Worm (Caenorhabditis elegans): Measurements from ENCODE around the gene rif-1.2.

The rif-1.2 gene

DNA sequence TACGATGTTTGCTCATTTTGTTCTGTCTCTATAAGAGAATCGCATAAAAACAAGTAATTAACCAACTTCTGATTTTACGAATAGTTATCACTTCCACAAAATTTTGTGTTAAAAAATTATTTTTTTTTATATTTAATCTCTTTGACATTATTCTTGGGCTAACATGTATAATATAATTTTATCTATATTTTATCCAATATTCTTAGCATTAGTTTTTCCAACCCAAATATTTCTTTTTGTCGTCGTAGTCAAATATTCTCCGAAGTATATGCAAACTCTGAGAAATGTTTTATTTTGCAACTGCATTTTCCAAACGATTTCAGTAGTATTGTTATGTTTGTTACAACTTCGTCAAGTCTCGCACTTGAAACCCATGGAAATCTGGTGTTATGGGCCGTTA is 37.7 kb downstream of the rif-1.2 start, which contains the start of gene srd-47:
Gene srd-47 (plus strand): TSS at position 164 of the 400 bp plus-strand sequence.
- no peak for TF ChIP-seq nhr-23 (tag; optimal IDR thresholded peaks at IDR 0.05)
- TF ChIP-seq nhr-6 (tag; optimal IDR thresholded peaks at IDR 0.05): no peak
- TF ChIP-seq aly-2 (tag; optimal IDR thresholded peaks at IDR 0.05): no peak
- TF ChIP-seq egl-27 (tag; optimal IDR thresholded peaks at IDR 0.05): no peak
- no peak for TF ChIP-seq snpc-4 (tag; optimal IDR thresholded peaks at IDR 0.05)
- TF ChIP-seq nhr-237 (tag; optimal IDR thresholded peaks at IDR 0.05): no peak
- no peak for TF ChIP-seq R02D3.7 (tag; optimal IDR thresholded peaks at IDR 0.05)

ce11 chrX:12331795-12332194 is 39.4 kb downstream of the rif-1.2 start, which contains the start of gene srd-46:
TSS of gene srd-46 (plus strand) at chrX:12332095.
- TF ChIP-seq R02D3.7 (tag; optimal IDR thresholded peaks at IDR 0.05) (no peak), nhr-25 (tag; optimal IDR thresholded peaks at IDR 0.05) (no peak), F13H6.1 (tag; optimal IDR thresholded peaks at IDR 0.05) (no peak), ceh-16 (tag; optimal IDR thresholded peaks at IDR 0.05) (no peak), ztf-4 (tag; optimal IDR thresholded peaks at IDR 0.05) (no peak), lin-11 (tag; optimal IDR thresholded peaks at IDR 0.05) (no peak), mab-5 (tag; optimal IDR thresholded peaks at IDR 0.05) (no peak), alr-1 (tag; optimal IDR thresholded peaks at IDR 0.05) (no peak), nhr-12 (tag; optimal IDR thresholded peaks at IDR 0.05) (no peak), nhr-21 (tag; optimal IDR thresholded peaks at IDR 0.05) (no peak), egl-27 (tag; optimal IDR thresholded peaks at IDR 0.05) (no peak), ceh-82 (tag; optimal IDR thresholded peaks at IDR 0.05) (no peak), nhr-10 (tag; optimal IDR thresholded peaks at IDR 0.05) (no peak), nhr-23 (tag; optimal IDR thresholded peaks at IDR 0.05) (no peak), lin-39 (tag; optimal IDR thresholded peaks at IDR 0.05) (no peak), ztf-1 (GFP tag; conservative IDR thresholded peaks at IDR 0.05) (no peak)

DNA sequence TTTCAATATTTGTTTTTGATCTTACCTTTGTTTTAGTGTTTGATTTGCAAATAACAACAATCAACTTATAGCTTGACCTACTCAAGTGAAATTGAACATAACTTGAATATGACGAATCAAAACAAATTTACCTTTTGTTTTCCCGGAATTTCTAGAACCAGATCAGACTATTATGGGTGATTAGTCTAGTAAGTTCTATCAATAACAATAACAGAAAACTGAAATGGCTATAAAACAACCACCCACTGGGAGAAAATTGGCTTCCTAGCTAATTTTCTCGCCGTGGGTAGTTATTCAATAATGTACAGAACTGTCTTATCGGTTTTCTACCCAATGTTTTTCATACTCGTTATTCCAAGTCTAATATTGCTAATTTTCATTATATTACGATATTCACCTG is 42.5 kb downstream of the rif-1.2 start, which contains the start of gene srd-45:
Gene srd-45 (plus strand): TSS at position 301 of the 400 bp plus-strand sequence.
- no peak for TF ChIP-seq ztf-1 (GFP tag; conservative IDR thresholded peaks at IDR 0.05)
- TF ChIP-seq egl-27 (tag; optimal IDR thresholded peaks at IDR 0.05): no peak
- TF ChIP-seq gmeb-1 (tag; optimal IDR thresholded peaks at IDR 0.05): no peak
- no peak for TF ChIP-seq mab-5 (tag; optimal IDR thresholded peaks at IDR 0.05)
- TF ChIP-seq Y55F3AM.14 (GFP tag; optimal IDR thresholded peaks at IDR 0.05): no peak
- no peak for TF ChIP-seq zag-1 (tag; optimal IDR thresholded peaks at IDR 0.05)
- no peak for TF ChIP-seq F13H6.1 (tag; optimal IDR thresholded peaks at IDR 0.05)
- no peak for TF ChIP-seq crh-2 (tag; optimal IDR thresholded peaks at IDR 0.05)
- TF ChIP-seq nhr-10 (tag; optimal IDR thresholded peaks at IDR 0.05): no peak
- no peak for TF ChIP-seq nhr-11 (tag; optimal IDR thresholded peaks at IDR 0.05)
- no peak for TF ChIP-seq sma-3 (GFP tag; optimal IDR thresholded peaks at IDR 0.05)
- no peak for TF ChIP-seq nhr-237 (tag; optimal IDR thresholded peaks at IDR 0.05)
- no peak for TF ChIP-seq unc-62 (GFP tag; optimal IDR thresholded peaks at IDR 0.05)
- no peak for TF ChIP-seq nhr-23 (tag; optimal IDR thresholded peaks at IDR 0.05)
- no peak for TF ChIP-seq C34F6.9 (tag; optimal IDR thresholded peaks at IDR 0.05)
- no peak for TF ChIP-seq ama-1 (optimal IDR thresholded peaks at IDR 0.05)

ce11 chrX:12326424-12326823 is 44.8 kb downstream of the rif-1.2 start, which contains the start of gene srd-41:
TSS of gene srd-41 (plus strand) at chrX:12326724.
- no peak for TF ChIP-seq nhr-237 (tag; optimal IDR thresholded peaks at IDR 0.05)
- TF ChIP-seq nhr-23 (tag; optimal IDR thresholded peaks at IDR 0.05): no peak
- no peak for TF ChIP-seq F13H6.1 (tag; optimal IDR thresholded peaks at IDR 0.05)
- TF ChIP-seq ama-1 (optimal IDR thresholded peaks at IDR 0.05): no peak
- TF ChIP-seq unc-55 (GFP tag; optimal IDR thresholded peaks at IDR 0.05): no peak
- no peak for TF ChIP-seq aly-2 (tag; optimal IDR thresholded peaks at IDR 0.05)
- no peak for TF ChIP-seq nhr-11 (tag; optimal IDR thresholded peaks at IDR 0.05)
- no peak for TF ChIP-seq lsy-2 (tag; optimal IDR thresholded peaks at IDR 0.05)
- no peak for TF ChIP-seq ztf-4 (tag; optimal IDR thresholded peaks at IDR 0.05)
- no peak for TF ChIP-seq dmd-4 (tag; optimal IDR thresholded peaks at IDR 0.05)
- TF ChIP-seq zag-1 (tag; optimal IDR thresholded peaks at IDR 0.05): no peak
- TF ChIP-seq nhr-10 (tag; optimal IDR thresholded peaks at IDR 0.05): no peak
- TF ChIP-seq C34F6.9 (tag; optimal IDR thresholded peaks at IDR 0.05): no peak
- TF ChIP-seq mdl-1 (tag; optimal IDR thresholded peaks at IDR 0.05): no peak
- no peak for TF ChIP-seq nhr-12 (tag; optimal IDR thresholded peaks at IDR 0.05)
- no peak for TF ChIP-seq egl-27 (tag; optimal IDR thresholded peaks at IDR 0.05)

- TF ChIP-seq egl-27 (tag; optimal IDR thresholded peaks at IDR 0.05) (no peak), C34F6.9 (tag; optimal IDR thresholded peaks at IDR 0.05) (no peak), sma-9 (GFP tag; optimal IDR thresholded peaks at IDR 0.05) (no peak), sma-9 (tag; optimal IDR thresholded peaks at IDR 0.05) (no peak), lin-13 (GFP tag; optimal IDR thresholded peaks at IDR 0.05) (no peak), lin-11 (tag; optimal IDR thresholded peaks at IDR 0.05) (no peak), sma-3 (GFP tag; optimal IDR thresholded peaks at IDR 0.05) (no peak), unc-39 (tag; optimal IDR thresholded peaks at IDR 0.05) (no peak), Y55F3AM.14 (GFP tag; optimal IDR thresholded peaks at IDR 0.05) (no peak), ztf-1 (GFP tag; conservative IDR thresholded peaks at IDR 0.05) (no peak), nhr-11 (tag; optimal IDR thresholded peaks at IDR 0.05) (no peak), skn-1 (tag; optimal IDR thresholded peaks at IDR 0.05) (no peak), alr-1 (tag; optimal IDR thresholded peaks at IDR 0.05) (no peak), R02D3.7 (tag; optimal IDR thresholded peaks at IDR 0.05) (no peak), zag-1 (tag; optimal IDR thresholded peaks at IDR 0.05) (no peak), fos-1 (tag; optimal IDR thresholded peaks at IDR 0.05) (no peak), elt-1 (tag; optimal IDR thresholded peaks at IDR 0.05) (no peak), ZK546.5 (tag; optimal IDR thresholded peaks at IDR 0.05) (no peak), nhr-237 (tag; optimal IDR thresholded peaks at IDR 0.05) (no peak)
Observed at ce11 chrX:12323439-12323838, 47.8 kb downstream of the rif-1.2 start, which contains the start of gene srd-40. TSS of gene srd-40 (plus strand) at chrX:12323739.
